Fruit fly (Drosophila melanogaster): ENCODE data around the gene Mi-2.
A peak's percentile ranks its signal among the peaks of the same experiment; 100 is the strongest.

Gene Mi-2

dm6 chr3L:19906780-19907705, 3.0 kb downstream of the Mi-2 start (continued):
- TF ChIP-seq ftz-f1 (GFP tag; optimal IDR thresholded peaks at IDR 0.05): peak; percentile 72
- peak; percentile 8 for TF ChIP-seq CG2116 (GFP tag; optimal IDR thresholded peaks at IDR 0.05)
- no peak for TF ChIP-seq tio (GFP tag; optimal IDR thresholded peaks at IDR 0.05)
- TF ChIP-seq Dp (GFP tag; optimal IDR thresholded peaks at IDR 0.05): no peak
- no peak for TF ChIP-seq CG1602 (GFP tag; optimal IDR thresholded peaks at IDR 0.05)
- TF ChIP-seq bcd (GFP tag; optimal IDR thresholded peaks at IDR 0.05): peak; percentile 66
- TF ChIP-seq p53 (GFP tag; optimal IDR thresholded peaks at IDR 0.05): peak; percentile 33
- peak; percentile 6 for TF ChIP-seq pzg (GFP tag; optimal IDR thresholded peaks at IDR 0.05)
- no peak for TF ChIP-seq crc (GFP tag; optimal IDR thresholded peaks at IDR 0.05)
- TF ChIP-seq Nf-YA (GFP tag; IDR thresholded peaks at IDR 0.05): peak; percentile 57; the same call in 1 of the 2 replicates
- no peak for TF ChIP-seq row (GFP tag; IDR thresholded peaks at IDR 0.05)
- TF ChIP-seq Meics (GFP tag; optimal IDR thresholded peaks at IDR 0.05): peak; percentile 55
- peak; percentile 10 for TF ChIP-seq Bdp1 (GFP tag; optimal IDR thresholded peaks at IDR 0.05)
- TF ChIP-seq CG8478 (optimal IDR thresholded peaks at IDR 0.05): no peak
- no peak; the same call in 1 of the 2 replicates for TF ChIP-seq Oaz (GFP tag; IDR thresholded peaks at IDR 0.05)
- TF ChIP-seq CG7271 (tag; optimal IDR thresholded peaks at IDR 0.05): peak; percentile 4
- TF ChIP-seq CG6175 (GFP tag; IDR thresholded peaks at IDR 0.05): no peak
- TF ChIP-seq mld (GFP tag; IDR thresholded peaks at IDR 0.05; ENCODE audit: partially characterized antibody): no peak
- no peak for TF ChIP-seq Dip3 (GFP tag; optimal IDR thresholded peaks at IDR 0.05)
- TF ChIP-seq cato (GFP tag; optimal IDR thresholded peaks at IDR 0.05; ENCODE audit: borderline replicate concordance): peak; percentile 53
- no peak for TF ChIP-seq Deaf1 (tag; optimal IDR thresholded peaks at IDR 0.05)
- TF ChIP-seq CG15601 (tag; optimal IDR thresholded peaks at IDR 0.05): peak; percentile 82
- peak; percentile 71 for TF ChIP-seq CG2202 (tag; optimal IDR thresholded peaks at IDR 0.05)
- TF ChIP-seq CG11504 (tag; optimal IDR thresholded peaks at IDR 0.05): peak; percentile 47
- TF ChIP-seq CG10959 (GFP tag; IDR thresholded peaks at IDR 0.05): peak; percentile 62
- TF ChIP-seq CG9876 (GFP tag; optimal IDR thresholded peaks at IDR 0.05): peak; percentile 30
- TF ChIP-seq mam (GFP tag; optimal IDR thresholded peaks at IDR 0.05): no peak
- TF ChIP-seq trem (tag; optimal IDR thresholded peaks at IDR 0.05): peak; percentile 13
- TF ChIP-seq CG14710 (tag; optimal IDR thresholded peaks at IDR 0.05): peak; percentile 58
- no peak for TF ChIP-seq Doc2 (GFP tag; IDR thresholded peaks at IDR 0.05)
- TF ChIP-seq CG17568 (GFP tag; optimal IDR thresholded peaks at IDR 0.05): peak; percentile 70
- peak; percentile 72 for TF ChIP-seq eyg (GFP tag; optimal IDR thresholded peaks at IDR 0.05)
- peak; percentile 66 for TF ChIP-seq Fer3 (tag; optimal IDR thresholded peaks at IDR 0.05)
- TF ChIP-seq CkIIα-i1 (GFP tag; IDR thresholded peaks at IDR 0.05): no peak
- no peak for TF ChIP-seq CG4404 (GFP tag; IDR thresholded peaks at IDR 0.05)
- TF ChIP-seq CTCF (GFP tag; optimal IDR thresholded peaks at IDR 0.05): peak; percentile 16
- TF ChIP-seq CG8290 (GFP tag; optimal IDR thresholded peaks at IDR 0.05): no peak
- TF ChIP-seq CG8290 (tag; optimal IDR thresholded peaks at IDR 0.05): peak; percentile 66 to 91
- no peak for TF ChIP-seq Ets65A (GFP tag)
- TF ChIP-seq Lpt (GFP tag; optimal IDR thresholded peaks at IDR 0.05): no peak
- TF ChIP-seq ranshi (GFP tag; IDR thresholded peaks at IDR 0.05): peak; percentile 66; the same call in 1 of the 2 replicates
- peak; percentile 69 for TF ChIP-seq CG12104 (GFP tag; optimal IDR thresholded peaks at IDR 0.05)
- peak; percentile 18 for TF ChIP-seq CG10274 (GFP tag; optimal IDR thresholded peaks at IDR 0.05)
- peak; percentile 40 for TF ChIP-seq CoRest (tag; optimal IDR thresholded peaks at IDR 0.05)
- TF ChIP-seq eve (GFP tag; optimal IDR thresholded peaks at IDR 0.05): peak in 1 of 2 experiments; percentile 81
- no peak for TF ChIP-seq luna (GFP tag; optimal IDR thresholded peaks at IDR 0.05)
- TF ChIP-seq hth (optimal IDR thresholded peaks at IDR 0.05): no peak
- TF ChIP-seq CG16813 (GFP tag; IDR thresholded peaks at IDR 0.05; ENCODE audit: partially characterized antibody): no peak
- TF ChIP-seq en (GFP tag; optimal IDR thresholded peaks at IDR 0.05): peak; percentile 50
- no peak for TF ChIP-seq pan (optimal IDR thresholded peaks at IDR 0.05)
- TF ChIP-seq pan (GFP tag; optimal IDR thresholded peaks at IDR 0.05 in 1 of 2, IDR thresholded peaks at IDR 0.05 in 1 of 2): peak in 1 of 2 experiments; percentile 70

Measured in whole organism, embryonic.